Worm (Caenorhabditis elegans): ENCODE data around the gene sru-42.
"Not testable (repeated sequence)": the region's sequence is repeated elsewhere in the genome, so short reads cannot be mapped to it uniquely, and the experiment has no call there.

DNA sequence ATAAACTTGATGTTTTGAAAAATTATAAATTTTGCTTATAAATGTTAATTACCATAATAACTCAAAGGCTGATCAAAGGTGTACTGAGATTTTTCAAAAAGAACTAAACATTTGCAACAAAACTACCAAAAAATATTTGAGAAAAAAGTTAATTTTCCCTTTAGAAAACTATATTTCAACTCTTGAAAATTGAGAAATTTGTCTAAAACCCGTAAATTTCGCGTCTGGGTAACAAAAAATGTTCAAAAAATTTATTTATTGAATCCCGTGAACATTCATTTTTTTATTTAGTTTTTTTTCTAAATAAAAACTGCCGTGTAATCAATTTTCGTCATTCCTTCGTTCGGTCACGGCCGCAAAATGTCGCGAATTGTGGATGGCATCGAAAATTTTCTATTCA lies 19.9 kb downstream of the sru-42 start, which contains the start of gene K06B4.15:
- TF ChIP-seq madf-9 (GFP tag; conservative IDR thresholded peaks at IDR 0.05); dmd-8 (GFP tag; IDR thresholded peaks at IDR 0.05); ZK337.2 (GFP tag; IDR thresholded peaks at IDR 0.05); ceh-82 (tag; optimal IDR thresholded peaks at IDR 0.05): not testable (repeated sequence)
